Fruit fly (Drosophila melanogaster) whole organism, embryonic: Measurements from ENCODE around the gene CG4991.
A peak's percentile ranks its signal among the peaks of the same experiment; 100 is the strongest.

Experiments
- Abd-B ChIP-seq: fragments of 200-800 bp; sonication (Bioruptor generic); optimal IDR thresholded peaks from 2 replicates; lab custom pipeline; 2018; ENCODE audit warnings: missing biosample characterization, mild to moderate bottlenecking, missing genetic modification characterization, moderate library complexity
- Antp ChIP-seq: fragments of 200-800 bp; sonication (Bioruptor generic); optimal IDR thresholded peaks from 3 replicates; lab custom pipeline; 2016; ENCODE audit warnings: missing biosample characterization, missing genetic modification characterization
- CG10462 ChIP-seq: fragments of 200-800 bp; sonication (Bioruptor generic); optimal IDR thresholded peaks from 2 replicates; lab custom pipeline; 2016; ENCODE audit warnings: missing biosample characterization, missing genetic modification characterization
- CG10979 ChIP-seq: fragments of 200-800 bp; sonication (Bioruptor generic); optimal IDR thresholded peaks from 2 replicates; lab custom pipeline; 2018; ENCODE audit warnings: missing biosample characterization, mild to moderate bottlenecking, missing genetic modification characterization, moderate library complexity
- CG11504 ChIP-seq: fragments of 200-800 bp; sonication (Bioruptor generic); optimal IDR thresholded peaks from 3 replicates; lab custom pipeline; 2019; ENCODE audit warnings: missing biosample characterization, mild to moderate bottlenecking, missing genetic modification characterization, moderate library complexity
- CG12299 ChIP-seq: fragments of 200-800 bp; sonication (Bioruptor generic); optimal IDR thresholded peaks from 2 replicates; lab custom pipeline; 2018; ENCODE audit warnings: missing biosample characterization, mild to moderate bottlenecking, missing genetic modification characterization
- CG17568 ChIP-seq: fragments of 200-800 bp; sonication (Bioruptor generic); optimal IDR thresholded peaks from 2 replicates; lab custom pipeline; 2018; ENCODE audit warnings: missing biosample characterization, mild to moderate bottlenecking, missing genetic modification characterization, moderate library complexity
- CG2116 ChIP-seq: fragments of 200-800 bp; sonication (Bioruptor generic); optimal IDR thresholded peaks from 3 replicates; lab custom pipeline; 2018; ENCODE audit warnings: missing biosample characterization, mild to moderate bottlenecking, missing genetic modification characterization
- CG2202 ChIP-seq: fragments of 200-800 bp; sonication (Bioruptor generic); optimal IDR thresholded peaks from 2 replicates; lab custom pipeline; 2018; ENCODE audit warnings: missing biosample characterization, mild to moderate bottlenecking, missing genetic modification characterization
- CG2678 ChIP-seq: fragments of 200-800 bp; sonication (Bioruptor generic); optimal IDR thresholded peaks from 3 replicates; lab custom pipeline; 2019; ENCODE audit warnings: missing biosample characterization, mild to moderate bottlenecking, missing genetic modification characterization, moderate library complexity
- CG2889 ChIP-seq: fragments of 200-800 bp; sonication (Bioruptor generic); IDR thresholded peaks from 3 replicates; pipeline ENCODE4 v1.3.6; 2022; ENCODE audit warnings: missing biosample characterization, missing genetic modification characterization
- CG31224 ChIP-seq: fragments of 200-800 bp; sonication (Bioruptor generic); IDR thresholded peaks from 2 replicates; pipeline ENCODE4 v1.3.6; 2022; ENCODE audit warnings: missing biosample characterization, missing genetic modification characterization
- CG32772 ChIP-seq: fragments of 200-800 bp; sonication (Bioruptor generic); IDR thresholded peaks from 2 replicates; pipeline ENCODE4 v1.3.6; 2022; ENCODE audit warnings: missing biosample characterization, missing genetic modification characterization
- CG4282 ChIP-seq: fragments of 200-800 bp; sonication (Bioruptor generic); optimal IDR thresholded peaks from 2 replicates; lab custom pipeline; 2016; ENCODE audit warnings: missing biosample characterization, missing genetic modification characterization
- CG4707 ChIP-seq: fragments of 200-800 bp; sonication (Bioruptor generic); optimal IDR thresholded peaks from 2 replicates; lab custom pipeline; 2018; ENCODE audit warnings: missing biosample characterization, mild to moderate bottlenecking, missing genetic modification characterization, moderate library complexity
- CG5245 ChIP-seq: fragments of 200-800 bp; sonication (Bioruptor generic); optimal IDR thresholded peaks from 3 replicates; lab custom pipeline; 2016; ENCODE audit warnings: missing biosample characterization, missing genetic modification characterization
- CG6175 ChIP-seq: fragments of 200-800 bp; sonication (Bioruptor generic); IDR thresholded peaks from 3 replicates; pipeline ENCODE4 v1.3.6; 2022; ENCODE audit warnings: missing biosample characterization, missing genetic modification characterization
- CG8359 ChIP-seq: fragments of 200-800 bp; sonication (Bioruptor generic); optimal IDR thresholded peaks from 2 replicates; lab custom pipeline; 2017; ENCODE audit warnings: missing biosample characterization, mild to moderate bottlenecking, missing genetic modification characterization, borderline replicate concordance
- Chrac-16 ChIP-seq: fragments of 200-800 bp; sonication (Bioruptor generic); optimal IDR thresholded peaks from 3 replicates; lab custom pipeline; 2016; ENCODE audit warnings: missing biosample characterization, missing genetic modification characterization
- Dbx ChIP-seq: fragments of 200-800 bp; sonication (Bioruptor generic); IDR thresholded peaks from 3 replicates; pipeline ENCODE4 v1.3.6; 2022; ENCODE audit warnings: missing biosample characterization, missing genetic modification characterization
- Elba2 ChIP-seq: fragments of 200-800 bp; sonication (Bioruptor generic); optimal IDR thresholded peaks from 3 replicates; lab custom pipeline; 2016; ENCODE audit warnings: missing biosample characterization, missing genetic modification characterization
- Ets97D ChIP-seq: fragments of 200-800 bp; sonication (Bioruptor generic); optimal IDR thresholded peaks from 3 replicates; lab custom pipeline; 2016; ENCODE audit warnings: missing biosample characterization, missing genetic modification characterization
- Gsc ChIP-seq: fragments of 200-800 bp; sonication (Bioruptor generic); IDR thresholded peaks from 2 replicates; pipeline ENCODE4 v1.3.6; 2022; ENCODE audit warnings: missing biosample characterization, missing genetic modification characterization
- HmgZ ChIP-seq: fragments of 200-800 bp; sonication (Bioruptor generic); optimal IDR thresholded peaks from 2 replicates; lab custom pipeline; 2018; ENCODE audit warnings: missing biosample characterization, mild to moderate bottlenecking, missing genetic modification characterization
- PHDP ChIP-seq: fragments of 200-800 bp; sonication (Bioruptor generic); optimal IDR thresholded peaks from 3 replicates; lab custom pipeline; 2018; ENCODE audit warnings: missing biosample characterization, mild to moderate bottlenecking, missing genetic modification characterization, moderate library complexity
- Ravus ChIP-seq: fragments of 200-800 bp; sonication (Bioruptor generic); IDR thresholded peaks from 2 replicates; pipeline ENCODE4 v1.3.6; 2022; ENCODE audit warnings: missing biosample characterization, missing genetic modification characterization
- Rx ChIP-seq: fragments of 200-800 bp; sonication (Bioruptor generic); IDR thresholded peaks from 2 replicates; pipeline ENCODE4 v1.3.6; 2022; ENCODE audit warnings: missing biosample characterization, missing genetic modification characterization
- Side ChIP-seq: fragments of 200-800 bp; sonication (Bioruptor generic); optimal IDR thresholded peaks from 2 replicates; lab custom pipeline; 2016; ENCODE audit warnings: missing biosample characterization, missing genetic modification characterization
- Six4 ChIP-seq: fragments of 200-800 bp; sonication (Bioruptor generic); optimal IDR thresholded peaks from 2 replicates; lab custom pipeline; 2016; ENCODE audit warnings: missing biosample characterization, missing genetic modification characterization
- br ChIP-seq: fragments of >200 bp; optimal IDR thresholded peaks from 2 replicates; lab custom pipeline; 2017
- crp ChIP-seq, 2 experiments: fragments of 200-800 bp; sonication (Bioruptor generic); optimal IDR thresholded peaks; 2 replicates in 1 of 2; 3 replicates in 1 of 2; lab custom pipeline; 2017; ENCODE audit warnings: missing biosample characterization in 2 of 2, missing genetic modification characterization in 2 of 2, mild to moderate bottlenecking in 1 of 2, moderate library complexity in 1 of 2
- gsb ChIP-seq: fragments of 200-800 bp; sonication (Bioruptor generic); IDR thresholded peaks from 2 replicates; pipeline ENCODE4 v1.3.6; 2022; ENCODE audit warnings: missing biosample characterization, missing genetic modification characterization
- her ChIP-seq: fragments of 200-800 bp; sonication (Bioruptor generic); optimal IDR thresholded peaks from 2 replicates; lab custom pipeline; 2016; ENCODE audit warnings: missing biosample characterization, missing genetic modification characterization
- kay ChIP-seq: fragments of 200-800 bp; sonication (Bioruptor generic); optimal IDR thresholded peaks from 2 replicates; lab custom pipeline; 2016; ENCODE audit warnings: missing biosample characterization, missing genetic modification characterization
- klu ChIP-seq: fragments of 200-800 bp; sonication (Bioruptor generic); IDR thresholded peaks from 2 replicates; pipeline ENCODE4 v1.3.6; 2022; ENCODE audit warnings: missing biosample characterization, missing genetic modification characterization
- lbe ChIP-seq: fragments of 200-800 bp; sonication (Bioruptor generic); optimal IDR thresholded peaks from 2 replicates; lab custom pipeline; 2016; ENCODE audit warnings: missing biosample characterization, mild to moderate bottlenecking, missing genetic modification characterization
- nau ChIP-seq: fragments of 200-800 bp; sonication (Bioruptor generic); optimal IDR thresholded peaks from 3 replicates; lab custom pipeline; 2017; ENCODE audit warnings: missing biosample characterization, mild to moderate bottlenecking, missing genetic modification characterization, missing genetic modification reagents
- otp ChIP-seq: fragments of 200-800 bp; sonication (Bioruptor generic); IDR thresholded peaks from 3 replicates; pipeline ENCODE4, ENCODE4 v1.3.6; 2022; ENCODE audit warnings: missing biosample characterization, missing genetic modification characterization
- p53 ChIP-seq: fragments of 200-800 bp; sonication (Bioruptor generic); optimal IDR thresholded peaks from 2 replicates; lab custom pipeline; 2016; ENCODE audit warnings: missing biosample characterization, missing genetic modification characterization
- ranshi ChIP-seq: fragments of 200-800 bp; sonication (Bioruptor generic); IDR thresholded peaks from 2 replicates; pipeline ENCODE4 v1.3.6; 2022; ENCODE audit warnings: missing biosample characterization, missing genetic modification characterization
- schlank ChIP-seq: fragments of 200-800 bp; sonication (Bioruptor generic); optimal IDR thresholded peaks from 2 replicates; lab custom pipeline; 2018; ENCODE audit warnings: missing biosample characterization, mild to moderate bottlenecking, missing genetic modification characterization
- slp2 ChIP-seq: fragments of 200-800 bp; sonication (Bioruptor generic); optimal IDR thresholded peaks from 2 replicates; lab custom pipeline; 2016; ENCODE audit warnings: missing biosample characterization, missing genetic modification characterization
- sob ChIP-seq: fragments of 200-800 bp; sonication (Bioruptor generic); IDR thresholded peaks from 2 replicates; pipeline ENCODE4 v1.3.6; 2022; ENCODE audit warnings: missing biosample characterization, missing genetic modification characterization
- stc ChIP-seq: fragments of 200-800 bp; sonication (Bioruptor generic); IDR thresholded peaks from 2 replicates; pipeline ENCODE4 v1.3.6; 2022; ENCODE audit warnings: missing biosample characterization, missing genetic modification characterization
- stwl ChIP-seq: fragments of 200-800 bp; sonication (Bioruptor generic); optimal IDR thresholded peaks from 3 replicates; lab custom pipeline; 2018; ENCODE audit warnings: missing biosample characterization, mild to moderate bottlenecking, missing genetic modification characterization, moderate library complexity

The CG4991 gene

dm6 chrX:17091062-17091904 is at the start of gene CG4991, which contains the start of gene CG16700 (continued):
- TF ChIP-seq Six4 (peak; percentile 43), br (lab: Kevin White, UChicago) (no peak), sob (peak; percentile 61), PHDP (tag; lab: Kevin White, UChicago) (peak; percentile 79), CG10462 (peak; percentile 42), CG5245 (GFP tag; lab: Kevin White, UChicago) (peak; percentile 13), Elba2 (no peak), CG12299 (peak; percentile 63), slp2 (GFP tag; lab: Kevin White, UChicago) (no peak), CG2678 (tag; lab: Kevin White, UChicago) (peak; percentile 94), Antp (GFP tag; lab: Kevin White, UChicago) (no peak), klu (GFP tag; lab: Robert Waterston, UW) (peak; percentile 70), Chrac-16 (GFP tag; lab: Kevin White, UChicago) (peak; percentile 58), Side (GFP tag; lab: Kevin White, UChicago) (no peak), p53 (GFP tag; lab: Kevin White, UChicago) (no peak), schlank (no peak), CG6175 (GFP tag; lab: Robert Waterston, UW) (0 out of 3 replicates have a peak, but pooled peaks have one; percentile 55), crp (GFP tag; optimal IDR thresholded peaks at IDR 0.05; lab: Kevin White, UChicago) (peak in 1 of 2 experiments; percentile 82), Dbx (GFP tag; lab: Robert Waterston, UW) (peak; percentile 69; the same call in 1 of the 3 replicates), Gsc (GFP tag; lab: Robert Waterston, UW) (no peak), her (no peak), stc (GFP tag; lab: Robert Waterston, UW) (peak; percentile 61), Rx (GFP tag; lab: Robert Waterston, UW) (peak; percentile 61), ranshi (GFP tag; lab: Robert Waterston, UW) (peak; percentile 58; the same call in 1 of the 2 replicates), otp (peak; percentile 34; the same call in 1 of the 3 replicates), lbe (GFP tag; lab: Kevin White, UChicago) (no peak), CG17568 (GFP tag; lab: Kevin White, UChicago) (no peak), Ets97D (GFP tag; lab: Kevin White, UChicago) (no peak), stwl (tag; lab: Kevin White, UChicago) (no peak), gsb (GFP tag; lab: Robert Waterston, UW) (0 out of 2 replicates have a peak, but pooled peaks have one; percentile 42), Abd-B (GFP tag; lab: Kevin White, UChicago) (peak; percentile 78), CG10979 (tag; lab: Kevin White, UChicago) (peak; percentile 82), CG2116 (peak; percentile 33), CG4282 (GFP tag; lab: Kevin White, UChicago) (no peak), kay (peak; percentile 54), CG2202 (tag; lab: Kevin White, UChicago) (no peak), CG32772 (GFP tag; lab: Robert Waterston, UW) (peak; percentile 65), CG8359 (GFP tag; lab: Kevin White, UChicago) (peak; percentile 31), CG4707 (GFP tag; lab: Kevin White, UChicago) (no peak), CG2889 (no peak), CG11504 (tag; lab: Kevin White, UChicago) (peak; percentile 90), CG31224 (GFP tag; lab: Robert Waterston, UW) (peak; percentile 43; the same call in 1 of the 2 replicates), HmgZ (tag; lab: Kevin White, UChicago) (peak; percentile 3), Ravus (GFP tag; lab: Robert Waterston, UW) (0 out of 2 replicates have a peak, but pooled peaks have one; percentile 7), nau (GFP tag; lab: Kevin White, UChicago) (peak; percentile 39)
